Worm (Caenorhabditis elegans): Measurements from ENCODE around the gene srz-9.

DNA sequence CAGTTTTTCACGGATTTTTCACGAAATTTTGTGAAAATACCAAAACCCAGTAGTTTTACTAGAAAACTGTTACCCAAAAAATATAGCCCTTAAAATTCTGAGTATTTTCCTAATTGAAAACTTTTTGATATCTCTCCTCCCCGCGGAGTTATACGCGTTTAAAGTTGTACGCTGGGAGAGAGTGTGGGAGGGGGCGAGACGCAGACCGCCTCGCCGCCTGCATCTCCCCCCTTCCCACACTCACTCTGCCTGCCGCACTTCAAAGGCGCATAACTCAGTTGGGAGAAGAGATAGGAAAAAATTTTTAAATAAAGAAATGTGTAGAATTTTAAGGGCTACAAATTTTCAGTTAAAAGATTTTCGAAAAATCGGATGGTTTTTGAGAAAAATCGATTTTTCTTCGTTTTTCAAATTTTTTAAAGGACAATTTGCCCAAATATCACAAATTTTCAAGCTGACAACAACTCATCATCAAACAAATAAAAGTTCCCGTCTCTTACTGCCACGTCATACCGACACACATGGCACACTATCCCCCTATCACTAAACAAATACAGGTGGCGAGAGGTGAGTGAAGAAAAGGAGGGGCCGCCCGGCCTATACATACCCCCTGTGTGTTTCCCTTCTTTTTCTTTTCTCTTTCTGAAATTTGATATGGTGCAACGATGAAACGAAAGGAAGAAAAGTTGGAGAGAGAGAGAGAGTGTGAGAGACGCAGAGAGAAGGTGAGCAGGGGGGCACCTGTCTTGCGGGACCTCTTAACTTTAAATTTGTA lies 40.3 kb upstream of the srz-9 start:
- TF ChIP-seq T07F8.4 (tag; optimal IDR thresholded peaks at IDR 0.05) (no peak), nfya-1 (tag; optimal IDR thresholded peaks at IDR 0.05; ENCODE audit: borderline replicate concordance, insufficient read depth) (no peak), rpc-1 (optimal IDR thresholded peaks at IDR 0.05) (no peak), rpc-1 (tag; optimal IDR thresholded peaks at IDR 0.05) (no peak)
